Worm (Caenorhabditis elegans): ENCODE results near the gene pat-3.

pat-3 gene

DNA sequence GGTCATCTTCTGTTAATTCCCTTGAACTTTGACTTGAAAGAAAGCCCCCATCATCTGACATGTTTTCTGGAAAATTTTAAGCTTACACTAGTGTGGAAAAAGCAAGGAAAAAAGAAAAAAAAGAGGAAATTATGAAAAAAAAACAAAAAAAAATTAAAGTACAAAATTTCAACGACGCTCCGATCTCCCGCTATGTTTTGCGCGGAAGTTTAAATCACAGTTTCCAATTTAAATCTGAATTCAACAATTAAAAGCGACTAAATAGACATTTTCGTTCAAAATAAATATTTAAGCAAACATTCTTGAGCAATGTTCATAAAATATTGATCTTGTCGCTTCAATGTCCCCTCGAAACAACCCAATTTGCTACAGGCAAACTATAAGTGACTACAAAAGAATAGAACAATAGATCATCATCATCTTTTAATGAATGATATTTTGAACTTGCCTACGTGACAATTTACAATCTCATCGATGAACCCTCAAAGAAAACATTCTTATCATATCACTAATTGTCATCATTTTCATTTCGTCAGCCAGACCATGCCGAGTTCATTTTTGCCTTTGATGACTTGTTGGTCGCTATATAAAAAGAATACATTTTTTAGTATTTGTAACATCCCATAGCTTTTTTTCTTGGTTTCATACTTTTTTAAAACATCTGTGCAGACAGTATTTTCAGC, 7.8 kb upstream of the pat-3 start, which contains the start of the genes metl-6 and nit-1:
Gene metl-6, minus strand, starts transcription at position 66 of the 683 bp plus-strand sequence.
Gene nit-1, plus strand, starts transcription at position 562 of the 683 bp plus-strand sequence.
- TF ChIP-seq ztf-25 (GFP tag; IDR thresholded peaks at IDR 0.05) (no peak), somi-1 (GFP tag; optimal IDR thresholded peaks at IDR 0.05) (no peak), madf-10 (tag; optimal IDR thresholded peaks at IDR 0.05) (no peak), athp-1 (tag; optimal IDR thresholded peaks at IDR 0.05) (no peak), repo-1 (tag; optimal IDR thresholded peaks at IDR 0.05) (no peak), hmg-20 (GFP tag; IDR thresholded peaks at IDR 0.05) (no peak), snpc-3.4 (tag; optimal IDR thresholded peaks at IDR 0.05) (no peak), attf-3 (GFP tag; conservative IDR thresholded peaks at IDR 0.05) (peak; percentile 48; the same call in 1 of the 2 replicates), F57A8.1 (GFP tag; optimal IDR thresholded peaks at IDR 0.05) (no peak), F52B5.7 (tag; optimal IDR thresholded peaks at IDR 0.05) (no peak), F10E7.11 (tag; optimal IDR thresholded peaks at IDR 0.05) (no peak), ceh-27 (GFP tag; optimal IDR thresholded peaks at IDR 0.05) (no peak), F57C9.4 (tag; optimal IDR thresholded peaks at IDR 0.05) (no peak), madf-6 (GFP tag; IDR thresholded peaks at IDR 0.05) (no peak), lin-35 (GFP tag; optimal IDR thresholded peaks at IDR 0.05) (peak in 1 of 3 experiments; percentile 10), hmg-1.2 (GFP tag; IDR thresholded peaks at IDR 0.05) (no peak), tbp1 (GFP tag; optimal IDR thresholded peaks at IDR 0.05) (no peak), F39B2.1 (GFP tag; IDR thresholded peaks at IDR 0.05) (no peak), Y79H2A.3 (GFP tag; conservative IDR thresholded peaks at IDR 0.05) (no peak), F33H1.4 (GFP tag; IDR thresholded peaks at IDR 0.05) (no peak), dpff-1 (tag; optimal IDR thresholded peaks at IDR 0.05) (no peak), mes-4 (tag; optimal IDR thresholded peaks at IDR 0.05) (no peak), ccch-3 (GFP tag; optimal IDR thresholded peaks at IDR 0.05) (no peak), lin-54 (GFP tag; optimal IDR thresholded peaks at IDR 0.05) (peak; percentile 10)

- TF ChIP-seq tlf-1 (GFP tag; optimal IDR thresholded peaks at IDR 0.05) (peak; percentile 1), lir-1 (GFP tag; conservative IDR thresholded peaks at IDR 0.05) (no peak), unc-62 (GFP tag; optimal IDR thresholded peaks at IDR 0.05) (no peak), rcor-1 (GFP tag; IDR thresholded peaks at IDR 0.05) (0 out of 2 replicates have a peak, but pooled peaks have one; percentile 11), let-526 (GFP tag; IDR thresholded peaks at IDR 0.05) (no peak), Y67H2A.10 (GFP tag; conservative IDR thresholded peaks at IDR 0.05) (no peak), ama-1 (optimal IDR thresholded peaks at IDR 0.05) (no peak), ama-1 (GFP tag; optimal IDR thresholded peaks at IDR 0.05) (no peak), B0019.2 (GFP tag; conservative IDR thresholded peaks at IDR 0.05) (0 out of 2 replicates have a peak, but pooled peaks have one; percentile 33), hsf-1 (GFP tag; IDR thresholded peaks at IDR 0.05) (peak; percentile 55; the same call in 1 of the 2 replicates), T26A5.8 (tag; optimal IDR thresholded peaks at IDR 0.05) (no peak), madf-6 (GFP tag; IDR thresholded peaks at IDR 0.05) (0 out of 2 replicates have a peak, but pooled peaks have one; percentile 42), hlh-26 (GFP tag; conservative IDR thresholded peaks at IDR 0.05) (no peak), B0336.3 (GFP tag; IDR thresholded peaks at IDR 0.05) (0 out of 2 replicates have a peak, but pooled peaks have one; percentile 20), aptf-2 (GFP tag; conservative IDR thresholded peaks at IDR 0.05) (no peak), F39B2.1 (GFP tag; IDR thresholded peaks at IDR 0.05) (no peak), madf-3 (GFP tag; IDR thresholded peaks at IDR 0.05) (no peak), lsy-27 (tag; optimal IDR thresholded peaks at IDR 0.05; ENCODE audit: borderline replicate concordance, insufficient read depth) (no peak)
Observed at ce11 chrIII:3918569-3918968, 4.6 kb upstream of the pat-3 start, which contains the start of gene ZK1058.3. Gene ZK1058.3, plus strand, starts transcription at chrIII:3918869.

Data from whole organism, young adult.